Worm (Caenorhabditis elegans) whole organism, mixed stage, embryonic: ENCODE results near the gene clec-241.

ENCODE experiments used
- M03D4.4 ChIP-seq: sonication (generic microtip); optimal IDR thresholded peaks from 2 replicates; lab custom pipeline; 2017; ENCODE audit warnings: mild to moderate bottlenecking, missing genetic modification characterization, missing compliant biosample characterization
- bed-3 ChIP-seq: fragments of 200-800 bp; sonication (Bioruptor generic); optimal IDR thresholded peaks from 3 replicates; lab custom pipeline; 2018; ENCODE audit warnings: mild to moderate bottlenecking, missing genetic modification characterization, moderate library complexity, missing compliant biosample characterization
- ceh-39 ChIP-seq: fragments of 150-350 bp; optimal IDR thresholded peaks from 2 replicates; lab custom pipeline; 2014; ENCODE audit warnings: missing biosample characterization, missing genetic modification characterization
- ceh-43 ChIP-seq: fragments of 200-800 bp; sonication (Bioruptor generic); optimal IDR thresholded peaks from 2 replicates; lab custom pipeline; 2018; ENCODE audit warnings: mild to moderate bottlenecking, missing genetic modification characterization, moderate library complexity, missing compliant biosample characterization
- ceh-83 ChIP-seq: fragments of 200-800 bp; sonication (Bioruptor generic); optimal IDR thresholded peaks from 2 replicates; lab custom pipeline; 2018; ENCODE audit warnings: mild to moderate bottlenecking, missing genetic modification characterization, missing compliant biosample characterization
- ces-1 ChIP-seq: fragments of 150-350 bp; optimal IDR thresholded peaks from 2 replicates; lab custom pipeline; 2014; ENCODE audit warnings: missing biosample characterization, missing genetic modification reagents, missing genetic modification characterization
- cnd-1 ChIP-seq: fragments of 200-800 bp; sonication (Bioruptor generic); optimal IDR thresholded peaks from 2 replicates; lab custom pipeline; 2018; ENCODE audit warnings: mild to moderate bottlenecking, missing genetic modification characterization, missing compliant biosample characterization
- drap-1 ChIP-seq: fragments of 200-800 bp; sonication (Bioruptor generic); optimal IDR thresholded peaks from 3 replicates; lab custom pipeline; 2018; ENCODE audit warnings: mild to moderate bottlenecking, missing genetic modification characterization, missing compliant biosample characterization
- elt-1 ChIP-seq: sonication (generic microtip); optimal IDR thresholded peaks from 2 replicates; lab custom pipeline; 2017; ENCODE audit warnings: missing genetic modification characterization, mild to moderate bottlenecking, missing compliant biosample characterization, antibody characterized with exemption, moderate library complexity, borderline replicate concordance; ENCODE audit not compliant: insufficient read depth
- elt-3 ChIP-seq: fragments of 150-350 bp; optimal IDR thresholded peaks from 2 replicates; lab custom pipeline; 2014; ENCODE audit warnings: missing biosample characterization, missing genetic modification characterization
- flh-1 ChIP-seq: fragments of 200-800 bp; sonication (Bioruptor generic); optimal IDR thresholded peaks from 2 replicates; lab custom pipeline; 2018; ENCODE audit warnings: mild to moderate bottlenecking, missing genetic modification characterization, moderate library complexity, missing compliant biosample characterization
- ham-2 ChIP-seq: fragments of 200-800 bp; sonication (Bioruptor generic); optimal IDR thresholded peaks from 2 replicates; lab custom pipeline; 2018; ENCODE audit warnings: mild to moderate bottlenecking, missing genetic modification characterization, missing compliant biosample characterization
- hlh-1 ChIP-seq: fragments of 150-350 bp; optimal IDR thresholded peaks from 2 replicates; lab custom pipeline; 2014; ENCODE audit warnings: missing biosample characterization, missing genetic modification reagents, missing genetic modification characterization
- lin-13 ChIP-seq: fragments of 150-350 bp; optimal IDR thresholded peaks from 2 replicates; lab custom pipeline; 2014; ENCODE audit warnings: missing biosample characterization, missing genetic modification characterization
- lin-32 ChIP-seq: fragments of 200-800 bp; sonication (Bioruptor generic); optimal IDR thresholded peaks from 2 replicates; lab custom pipeline; 2018; ENCODE audit warnings: mild to moderate bottlenecking, missing genetic modification characterization, missing compliant biosample characterization
- lsy-2 ChIP-seq: fragments of 150-350 bp; optimal IDR thresholded peaks from 2 replicates; lab custom pipeline; 2014; ENCODE audit warnings: missing biosample characterization, missing genetic modification characterization
- mls-2 ChIP-seq: sonication (generic microtip); optimal IDR thresholded peaks from 2 replicates; lab custom pipeline; 2016; ENCODE audit warnings: mild to moderate bottlenecking, missing genetic modification characterization, moderate library complexity, missing compliant biosample characterization
- nhr-237 ChIP-seq: fragments of 150-350 bp; optimal IDR thresholded peaks from 2 replicates; lab custom pipeline; 2014; ENCODE audit warnings: missing biosample characterization, missing genetic modification characterization
- nhr-28 ChIP-seq: fragments of 150-350 bp; optimal IDR thresholded peaks from 2 replicates; lab custom pipeline; 2014; ENCODE audit warnings: missing biosample characterization, missing genetic modification characterization
- nhr-76 ChIP-seq: sonication (generic microtip); optimal IDR thresholded peaks from 2 replicates; lab custom pipeline; 2017; ENCODE audit warnings: missing biosample characterization, missing genetic modification characterization
- pha-4 ChIP-seq: fragments of 150-350 bp; optimal IDR thresholded peaks from 2 replicates; lab custom pipeline; 2018; ENCODE audit warnings: missing biosample characterization, missing genetic modification reagents, missing genetic modification characterization
- sem-2 ChIP-seq: fragments of 200-800 bp; sonication (Bioruptor generic); optimal IDR thresholded peaks from 2 replicates; lab custom pipeline; 2018; ENCODE audit warnings: mild to moderate bottlenecking, missing genetic modification characterization, missing compliant biosample characterization
- sptf-1 ChIP-seq: sonication (generic microtip); optimal IDR thresholded peaks from 2 replicates; lab custom pipeline; 2017; ENCODE audit warnings: mild to moderate bottlenecking, missing genetic modification characterization, moderate library complexity, missing compliant biosample characterization
- tbx-8 ChIP-seq: fragments of 200-800 bp; sonication (Bioruptor generic); optimal IDR thresholded peaks from 2 replicates; lab custom pipeline; 2018; ENCODE audit warnings: mild to moderate bottlenecking, missing genetic modification characterization, moderate library complexity, missing compliant biosample characterization
- unc-120 ChIP-seq: sonication (generic microtip); optimal IDR thresholded peaks from 2 replicates; lab custom pipeline; 2017; ENCODE audit warnings: missing genetic modification characterization, missing compliant biosample characterization; ENCODE audit not compliant: poor library complexity, severe bottlenecking
- unc-39 ChIP-seq: fragments of 150-350 bp; optimal IDR thresholded peaks from 2 replicates; lab custom pipeline; 2014; ENCODE audit warnings: missing biosample characterization, missing genetic modification characterization
- unc-62 ChIP-seq: fragments of 150-350 bp; optimal IDR thresholded peaks from 2 replicates; lab custom pipeline; 2014; ENCODE audit warnings: missing biosample characterization, missing genetic modification reagents, missing genetic modification characterization
- zip-8 ChIP-seq: fragments of 150-350 bp; optimal IDR thresholded peaks from 2 replicates; lab custom pipeline; 2014; ENCODE audit warnings: missing biosample characterization, missing genetic modification characterization
- ztf-11 ChIP-seq: fragments of 150-350 bp; optimal IDR thresholded peaks from 2 replicates; lab custom pipeline; 2014; ENCODE audit warnings: missing biosample characterization, missing genetic modification characterization

The clec-241 gene

DNA sequence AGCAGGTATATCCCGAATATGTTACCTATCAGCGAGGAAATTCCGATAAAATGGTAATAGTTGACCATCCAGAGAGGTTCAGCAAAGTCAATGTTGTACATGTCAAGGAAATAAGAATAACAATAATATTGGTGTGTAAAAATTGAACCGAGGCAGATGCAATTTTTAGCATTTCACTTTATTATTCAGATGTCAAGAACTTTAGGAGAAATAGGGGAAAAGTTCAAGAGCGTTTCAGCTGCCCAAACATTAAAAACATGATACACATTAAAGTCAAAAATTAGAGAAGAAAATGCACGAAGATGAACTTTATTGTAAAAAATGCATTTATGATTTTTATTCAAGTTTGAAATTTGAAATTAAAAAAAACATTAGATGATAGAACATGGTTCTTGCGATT is 4.8 kb downstream of the clec-241 start, which contains the start of gene sri-69:
TSS of gene sri-69 (minus strand) at position 101 of the 400 bp plus-strand sequence.
- TF ChIP-seq sptf-1 = no peak
- no peak for TF ChIP-seq pha-4 (tag; lab: Kevin White, UChicago)

DNA sequence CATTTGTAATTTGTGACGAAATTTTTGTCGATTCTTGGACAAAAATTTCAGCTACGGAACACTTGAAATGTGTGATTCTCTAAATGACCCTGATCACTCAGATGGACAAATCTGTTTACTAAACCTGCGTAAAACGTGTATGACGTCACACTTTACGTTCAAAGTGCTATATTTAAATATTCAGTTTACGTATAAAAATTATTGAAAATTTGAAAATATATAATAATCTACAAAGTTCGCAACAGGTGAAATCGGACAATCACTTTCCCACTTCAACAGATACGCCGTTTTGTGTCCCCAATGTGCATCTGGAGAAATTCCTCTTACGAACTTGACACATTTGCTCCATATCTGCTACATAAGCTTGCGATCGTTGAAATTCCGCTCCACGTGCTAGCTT is 7.9 kb downstream of the clec-241 start, which contains the start of gene srh-131:
TSS of gene srh-131 (plus strand) at position 301 of the 400 bp plus-strand sequence.
- TF ChIP-seq ceh-43 (GFP tag; lab: Kevin White, UChicago) (no peak), lin-32 (GFP tag; lab: Kevin White, UChicago) (no peak), zip-8 (peak; percentile 53), unc-62 (GFP tag; lab: Kevin White, UChicago) (no peak), elt-3 (tag; lab: Kevin White, UChicago) (no peak), ces-1 (GFP tag; lab: Kevin White, UChicago) (no peak), flh-1 (GFP tag; lab: Kevin White, UChicago) (no peak), mls-2 (tag; lab: Kevin White, UChicago) (no peak)

DNA sequence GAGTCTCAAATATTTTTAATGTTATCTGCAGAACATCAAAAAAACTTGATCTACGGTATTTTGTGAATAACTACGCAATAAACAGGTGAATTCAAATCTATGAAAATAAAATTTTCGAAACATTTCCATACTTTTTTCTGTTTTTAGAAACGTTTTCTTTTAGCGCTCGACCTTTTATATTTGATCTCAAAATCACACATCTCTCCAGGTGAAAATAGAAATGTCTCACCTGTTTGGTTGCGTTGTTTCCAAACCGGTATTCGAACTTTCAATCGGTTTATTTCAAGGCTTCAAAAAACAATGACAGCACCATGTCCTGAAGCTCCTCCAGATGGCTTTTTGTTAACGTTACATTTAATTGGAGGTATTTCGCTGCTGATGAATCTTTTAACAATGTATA is 12.0 kb downstream of the clec-241 start, which contains the start of gene sri-9:
TSS of gene sri-9 (plus strand) at position 301 of the 400 bp plus-strand sequence.
- TF ChIP-seq mls-2 (tag; lab: Kevin White, UChicago) (no peak), unc-39 (tag; lab: Kevin White, UChicago) (no peak), ztf-11 (tag; lab: Kevin White, UChicago) (no peak), M03D4.4 (tag; lab: Kevin White, UChicago) (no peak)

DNA sequence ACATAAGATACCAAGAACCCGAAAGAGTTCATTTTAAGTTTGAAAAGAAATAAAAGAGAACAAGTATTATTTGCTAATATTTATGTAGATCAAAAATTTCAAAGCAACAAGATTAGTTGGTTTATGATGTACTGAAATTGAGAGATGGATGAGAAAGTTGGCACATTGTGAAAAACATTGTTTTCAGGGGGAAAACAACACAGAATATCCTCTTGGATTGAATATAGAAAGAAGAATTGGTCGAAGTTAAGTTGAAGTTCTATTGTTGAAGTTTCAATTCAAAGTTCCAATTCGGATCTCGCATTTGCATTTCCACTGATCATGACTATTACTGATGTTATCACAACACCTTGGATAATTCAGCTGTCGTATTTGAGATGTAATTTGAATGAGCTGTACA is 12.5 kb downstream of the clec-241 start:
- TF ChIP-seq zip-8 = no peak
- TF ChIP-seq drap-1 (GFP tag; lab: Kevin White, UChicago) = no peak
- TF ChIP-seq ceh-39 (tag; lab: Kevin White, UChicago) = no peak
- TF ChIP-seq ceh-83 (GFP tag; lab: Kevin White, UChicago) = no peak
- no peak for TF ChIP-seq ham-2 (GFP tag; lab: Kevin White, UChicago)
- TF ChIP-seq unc-39 (tag; lab: Kevin White, UChicago) = no peak
- no peak for TF ChIP-seq ceh-43 (GFP tag; lab: Kevin White, UChicago)
- no peak for TF ChIP-seq nhr-237 (tag; lab: Kevin White, UChicago)
- no peak for TF ChIP-seq unc-120 (tag; lab: Kevin White, UChicago)
- TF ChIP-seq unc-62 (GFP tag; lab: Kevin White, UChicago) = no peak
- no peak for TF ChIP-seq ztf-11 (tag; lab: Kevin White, UChicago)
- no peak for TF ChIP-seq pha-4 (tag; lab: Kevin White, UChicago)
- TF ChIP-seq elt-1 = no peak
- TF ChIP-seq cnd-1 (tag; lab: Kevin White, UChicago) = no peak
- no peak for TF ChIP-seq sptf-1
- TF ChIP-seq tbx-8 = no peak
- no peak for TF ChIP-seq lin-32 (GFP tag; lab: Kevin White, UChicago)
- no peak for TF ChIP-seq elt-3 (tag; lab: Kevin White, UChicago)

DNA sequence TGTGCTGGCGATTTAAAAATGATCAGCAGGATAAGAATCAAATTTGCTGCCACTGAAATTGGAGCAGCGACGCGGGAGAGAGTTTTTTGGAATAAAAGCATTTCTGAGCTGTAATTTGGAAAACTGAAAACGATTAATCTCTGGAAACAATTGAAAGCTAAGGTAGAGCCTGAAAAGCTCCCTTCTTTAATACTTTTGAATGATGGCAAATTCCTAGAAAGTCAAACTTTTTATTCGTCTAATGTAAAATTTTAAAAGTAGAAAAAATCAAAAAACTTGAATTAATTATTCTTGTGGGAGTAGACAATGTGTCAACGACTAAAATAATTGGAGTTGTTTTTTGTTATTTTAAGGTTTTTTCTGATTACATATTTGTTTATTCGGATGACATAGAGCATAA is 12.9 kb downstream of the clec-241 start, which contains the start of gene str-217:
TSS of gene str-217 (minus strand) at position 101 of the 400 bp plus-strand sequence.
- TF ChIP-seq nhr-76 (tag; lab: Kevin White, UChicago) = no peak
- no peak for TF ChIP-seq sptf-1
- TF ChIP-seq lin-13 (tag; lab: Kevin White, UChicago) = no peak
- no peak for TF ChIP-seq ces-1 (GFP tag; lab: Kevin White, UChicago)
- no peak for TF ChIP-seq unc-62 (GFP tag; lab: Kevin White, UChicago)
- no peak for TF ChIP-seq lsy-2 (tag; lab: Kevin White, UChicago)
- TF ChIP-seq unc-39 (tag; lab: Kevin White, UChicago) = no peak
- TF ChIP-seq ceh-83 (GFP tag; lab: Kevin White, UChicago) = no peak
- no peak for TF ChIP-seq ceh-43 (GFP tag; lab: Kevin White, UChicago)
- TF ChIP-seq bed-3 (GFP tag; lab: Kevin White, UChicago) = no peak
- TF ChIP-seq mls-2 (tag; lab: Kevin White, UChicago) = no peak
- TF ChIP-seq elt-1 = no peak
- TF ChIP-seq hlh-1 (tag; lab: Kevin White, UChicago) = no peak
- TF ChIP-seq pha-4 (tag; lab: Kevin White, UChicago) = no peak
- no peak for TF ChIP-seq ztf-11 (tag; lab: Kevin White, UChicago)
- no peak for TF ChIP-seq sem-2 (GFP tag; lab: Kevin White, UChicago)
- no peak for TF ChIP-seq nhr-28 (tag; lab: Kevin White, UChicago)
- no peak for TF ChIP-seq drap-1 (GFP tag; lab: Kevin White, UChicago)
- TF ChIP-seq ceh-39 (tag; lab: Kevin White, UChicago) = no peak
